Worm (Caenorhabditis elegans) whole organism, dauer: ENCODE results near the gene bmy-1.

Experiments used
- unc-62 ChIP-seq: sonication (generic microtip); optimal IDR thresholded peaks from 2 replicates; lab custom pipeline; 2017; ENCODE audit warnings: missing biosample characterization, missing genetic modification reagents, missing genetic modification characterization

The bmy-1 gene

ce11 chrII:5358137-5358745 lies at the start of gene bmy-1, which contains the start of gene F09E5.11:
bmy-1 (plus strand) TSS chrII:5358695.
F09E5.11 (minus strand) TSS chrII:5358187.
- no peak for TF ChIP-seq unc-62 (GFP tag; lab: Kevin White, UChicago)

- TF ChIP-seq unc-62 (GFP tag; lab: Kevin White, UChicago) = no peak
Observed at ce11 chrII:5308961-5309360, 49.5 kb upstream of the bmy-1 start.

ce11 chrII:5309720-5310119 lies 48.8 kb upstream of the bmy-1 start:
- no peak for TF ChIP-seq unc-62 (GFP tag; lab: Kevin White, UChicago)

- no peak for TF ChIP-seq unc-62 (GFP tag; lab: Kevin White, UChicago)
Observed at ce11 chrII:5310795-5311194, 47.7 kb upstream of the bmy-1 start.

- TF ChIP-seq unc-62 (GFP tag; lab: Kevin White, UChicago) = no peak
Observed at ce11 chrII:5311746-5312145, 46.7 kb upstream of the bmy-1 start, which contains the start of gene gcy-12. gcy-12 (plus strand) TSS chrII:5312046.

- no peak for TF ChIP-seq unc-62 (GFP tag; lab: Kevin White, UChicago)
Observed at ce11 chrII:5320205-5320951, 38.1 kb upstream of the bmy-1 start.

- TF ChIP-seq unc-62 (GFP tag; lab: Kevin White, UChicago) = no peak
Observed at ce11 chrII:5321718-5322286, 36.7 kb upstream of the bmy-1 start.

- no peak for TF ChIP-seq unc-62 (GFP tag; lab: Kevin White, UChicago)
Observed at ce11 chrII:5322732-5323326, 35.7 kb upstream of the bmy-1 start, which contains the start of gene vhp-1. vhp-1 (plus strand) TSS chrII:5323276.

ce11 chrII:5323773-5324172 lies 34.7 kb upstream of the bmy-1 start:
- no peak for TF ChIP-seq unc-62 (GFP tag; lab: Kevin White, UChicago)

ce11 chrII:5324653-5325052 lies 33.8 kb upstream of the bmy-1 start:
- no peak for TF ChIP-seq unc-62 (GFP tag; lab: Kevin White, UChicago)

- TF ChIP-seq unc-62 (GFP tag; lab: Kevin White, UChicago) = no peak
Observed at ce11 chrII:5326024-5326627, 32.4 kb upstream of the bmy-1 start.

ce11 chrII:5326891-5327290 lies 31.6 kb upstream of the bmy-1 start:
- TF ChIP-seq unc-62 (GFP tag; lab: Kevin White, UChicago) = no peak

ce11 chrII:5328912-5329311 lies 29.6 kb upstream of the bmy-1 start:
- no peak for TF ChIP-seq unc-62 (GFP tag; lab: Kevin White, UChicago)

- TF ChIP-seq unc-62 (GFP tag; lab: Kevin White, UChicago) = no peak
Observed at ce11 chrII:5330206-5330686, 28.2 kb upstream of the bmy-1 start.

ce11 chrII:5331677-5332303 lies 26.7 kb upstream of the bmy-1 start:
- no peak for TF ChIP-seq unc-62 (GFP tag; lab: Kevin White, UChicago)
